Worm (Caenorhabditis elegans): Measurements from ENCODE around the gene ttr-33.
A peak's percentile ranks its signal among the peaks of the same experiment; 100 is the strongest.

ttr-33 gene

ce11 chrV:7804064-7804800 lies 33.5 kb downstream of the ttr-33 start, which contains the start of gene uvs-1 (continued):
- TF ChIP-seq lin-15B (tag; optimal IDR thresholded peaks at IDR 0.05) (peak; percentile 82), zag-1 (tag; optimal IDR thresholded peaks at IDR 0.05) (no peak), aly-2 (tag; optimal IDR thresholded peaks at IDR 0.05) (no peak), skn-1 (tag; optimal IDR thresholded peaks at IDR 0.05) (no peak), nhr-237 (tag; optimal IDR thresholded peaks at IDR 0.05) (no peak), nhr-43 (tag; optimal IDR thresholded peaks at IDR 0.05; ENCODE audit: poor library complexity, severe bottlenecking) (no peak), ama-1 (optimal IDR thresholded peaks at IDR 0.05) (peak; percentile 29), ceh-82 (tag; optimal IDR thresholded peaks at IDR 0.05) (no peak), ZK546.5 (tag; optimal IDR thresholded peaks at IDR 0.05) (no peak), snpc-4 (tag; optimal IDR thresholded peaks at IDR 0.05) (peak; percentile 30), egl-5 (tag; optimal IDR thresholded peaks at IDR 0.05) (no peak)

DNA sequence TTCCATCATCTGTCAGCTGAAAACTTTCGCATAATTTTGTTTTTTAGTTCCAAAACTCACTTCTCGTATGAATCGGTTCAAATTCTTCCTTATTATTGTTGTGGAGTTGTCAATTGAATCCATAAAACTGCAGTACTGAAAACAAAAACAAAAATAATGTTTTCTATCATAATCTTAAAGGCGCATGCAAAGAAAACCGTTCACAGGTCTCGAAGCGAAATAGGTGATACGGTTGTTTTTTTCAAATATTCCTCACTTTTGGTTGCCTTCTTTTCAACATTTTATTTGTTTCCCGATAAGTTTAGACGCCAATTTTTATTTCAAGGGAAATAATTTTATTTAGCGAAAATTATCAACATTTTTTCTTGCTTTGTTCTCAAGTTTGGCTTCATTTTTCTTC lies 34.1 kb downstream of the ttr-33 start:
- TF ChIP-seq unc-39 (tag; optimal IDR thresholded peaks at IDR 0.05) (no peak), eor-1 (tag; optimal IDR thresholded peaks at IDR 0.05) (no peak), nhr-25 (tag; optimal IDR thresholded peaks at IDR 0.05) (no peak), ceh-16 (tag; optimal IDR thresholded peaks at IDR 0.05) (no peak), nhr-77 (tag; optimal IDR thresholded peaks at IDR 0.05) (no peak), mml-1 (tag; optimal IDR thresholded peaks at IDR 0.05) (no peak), ztf-11 (tag; optimal IDR thresholded peaks at IDR 0.05) (no peak), pha-4 (tag; optimal IDR thresholded peaks at IDR 0.05) (no peak), nhr-12 (tag; optimal IDR thresholded peaks at IDR 0.05) (no peak)

ce11 chrV:7798079-7798478 lies 39.6 kb downstream of the ttr-33 start, which contains the start of gene ZK742.7:
ZK742.7 (plus strand) TSS chrV:7798379.
- TF ChIP-seq elt-3 (tag; optimal IDR thresholded peaks at IDR 0.05) (no peak), fkh-10 (GFP tag; optimal IDR thresholded peaks at IDR 0.05) (peak; percentile 15), jun-1 (tag; optimal IDR thresholded peaks at IDR 0.05) (no peak)

ce11 chrV:7793067-7793466 lies 44.6 kb downstream of the ttr-33 start, which contains the start of gene flp-21:
flp-21 (plus strand) TSS chrV:7793367.
- TF ChIP-seq tbx-2 (tag; optimal IDR thresholded peaks at IDR 0.05) (no peak), ceh-16 (tag; optimal IDR thresholded peaks at IDR 0.05) (no peak), ceh-9 (tag; optimal IDR thresholded peaks at IDR 0.05) (no peak), ztf-4 (tag; optimal IDR thresholded peaks at IDR 0.05) (no peak), lsy-12 (tag; optimal IDR thresholded peaks at IDR 0.05) (no peak), aly-2 (tag; optimal IDR thresholded peaks at IDR 0.05) (no peak), R02D3.7 (tag; optimal IDR thresholded peaks at IDR 0.05) (no peak), jun-1 (tag; optimal IDR thresholded peaks at IDR 0.05) (no peak), nhr-237 (tag; optimal IDR thresholded peaks at IDR 0.05) (no peak)

All from whole organism, L3 larva.